Worm (Caenorhabditis elegans) whole organism, L4 larva: ENCODE measurements around the gene tbc-16.

ENCODE experiments used
- D1046.2 ChIP-seq: fragments of 200-800 bp; sonication (Bioruptor generic); IDR thresholded peaks from 2 replicates; pipeline ENCODE4 v1.3.6; 2022; ENCODE audit warnings: missing genetic modification characterization, missing compliant biosample characterization
- T20F7.1 ChIP-seq: fragments of 200-800 bp; sonication (Bioruptor generic); optimal IDR thresholded peaks from 2 replicates; lab custom pipeline; 2018; ENCODE audit warnings: mild to moderate bottlenecking, missing genetic modification characterization, missing compliant biosample characterization
- T26A8.4 ChIP-seq: fragments of 200-800 bp; sonication (Bioruptor generic); IDR thresholded peaks from 2 replicates; pipeline ENCODE4 v1.3.6; 2022; ENCODE audit warnings: missing genetic modification characterization, missing compliant biosample characterization
- aha-1 ChIP-seq: fragments of 150-350 bp; peaks from one replicate; lab custom pipeline; 2014; ENCODE audit warnings: missing biosample characterization, missing genetic modification characterization
- arid-1 ChIP-seq: fragments of 200-800 bp; sonication (Bioruptor generic); conservative IDR thresholded peaks from 2 replicates; pipeline ENCODE4 v1.3.6; 2022; ENCODE audit warnings: missing genetic modification reagents, missing genetic modification characterization, missing compliant biosample characterization
- ceh-28 ChIP-seq: fragments of 150-350 bp; optimal IDR thresholded peaks from 2 replicates; lab custom pipeline; 2014; ENCODE audit warnings: missing biosample characterization, missing genetic modification reagents, missing genetic modification characterization
- daf-16 ChIP-seq, 3 experiments: sonication (generic microtip); optimal IDR thresholded peaks; 2 replicates each; lab custom pipeline; 2016 to 2017; ENCODE audit warnings: missing genetic modification characterization in 3 of 3, missing genetic modification reagents in 3 of 3, mild to moderate bottlenecking in 2 of 3, missing compliant biosample characterization in 2 of 3, missing biosample characterization in 1 of 3, moderate library complexity in 1 of 3
- duxl-1 ChIP-seq: sonication (generic microtip); optimal IDR thresholded peaks from 2 replicates; lab custom pipeline; 2016; ENCODE audit warnings: mild to moderate bottlenecking, missing genetic modification characterization, moderate library complexity, missing compliant biosample characterization; ENCODE audit not compliant: poor library complexity
- egl-43 ChIP-seq: fragments of 200-800 bp; sonication (Bioruptor generic); IDR thresholded peaks from 2 replicates; pipeline ENCODE4 v1.3.6; 2022; ENCODE audit warnings: missing genetic modification reagents, missing genetic modification characterization, missing compliant biosample characterization
- fkh-10 ChIP-seq: fragments of 150-350 bp; optimal IDR thresholded peaks from 2 replicates; lab custom pipeline; 2014; ENCODE audit warnings: missing biosample characterization, missing genetic modification reagents, missing genetic modification characterization
- gei-8 ChIP-seq: fragments of 200-800 bp; sonication (Bioruptor generic); optimal IDR thresholded peaks from 2 replicates; lab custom pipeline; 2018; ENCODE audit warnings: mild to moderate bottlenecking, missing genetic modification characterization, missing compliant biosample characterization
- hlh-11 ChIP-seq: fragments of 200-800 bp; sonication (Bioruptor generic); optimal IDR thresholded peaks from 2 replicates; lab custom pipeline; 2018; ENCODE audit warnings: mild to moderate bottlenecking, missing genetic modification characterization, missing compliant biosample characterization
- hlh-30 ChIP-seq: sonication (generic microtip); optimal IDR thresholded peaks from 2 replicates; lab custom pipeline; 2017; ENCODE audit warnings: antibody characterized with exemption, mild to moderate bottlenecking, missing genetic modification characterization, missing compliant biosample characterization; ENCODE audit not compliant: insufficient read depth
- hmg-1.1 ChIP-seq: fragments of 200-800 bp; sonication (Bioruptor generic); IDR thresholded peaks from 2 replicates; pipeline ENCODE4 v1.3.6; 2022; ENCODE audit warnings: missing genetic modification reagents, missing genetic modification characterization, missing compliant biosample characterization
- jun-1 ChIP-seq: fragments of 150-350 bp; optimal IDR thresholded peaks from 2 replicates; lab custom pipeline; 2014; ENCODE audit warnings: missing biosample characterization, missing genetic modification reagents, missing genetic modification characterization
- lim-7 ChIP-seq: fragments of 200-800 bp; sonication (Bioruptor generic); IDR thresholded peaks from 2 replicates; pipeline ENCODE4 v1.3.6; 2022; ENCODE audit warnings: missing genetic modification characterization, missing compliant biosample characterization
- lin-13 ChIP-seq: fragments of 150-350 bp; optimal IDR thresholded peaks from 2 replicates; lab custom pipeline; 2014; ENCODE audit warnings: missing biosample characterization, missing genetic modification reagents, missing genetic modification characterization
- lsy-2 ChIP-seq, 2 experiments: fragments of 150-350 bp in 1 of 2; sonication (generic microtip) in 1 of 2; optimal IDR thresholded peaks; 2 replicates each; lab custom pipeline; 2014 to 2017; ENCODE audit warnings: missing biosample characterization in 2 of 2, missing genetic modification characterization in 2 of 2
- madf-5 ChIP-seq, 2 experiments: fragments of 200-800 bp; sonication (Bioruptor generic); IDR thresholded peaks; 2 replicates each; pipeline ENCODE4 v1.3.6; 2022; ENCODE audit warnings: missing compliant biosample characterization in 2 of 2, missing genetic modification characterization in 2 of 2
- mdl-1 ChIP-seq, 2 experiments: fragments of 150-350 bp in 1 of 2; sonication (generic microtip) in 1 of 2; optimal IDR thresholded peaks; 2 replicates each; lab custom pipeline; 2014 to 2017; ENCODE audit warnings: missing biosample characterization in 2 of 2, missing genetic modification characterization in 2 of 2
- mep-1 ChIP-seq: fragments of 150-350 bp; sonication (generic microtip); optimal IDR thresholded peaks from 3 replicates; lab custom pipeline; 2014; ENCODE audit warnings: missing biosample characterization, missing genetic modification characterization
- mxl-3 ChIP-seq: fragments of 200-800 bp; sonication (Bioruptor generic); optimal IDR thresholded peaks from 2 replicates; lab custom pipeline; 2018; ENCODE audit warnings: mild to moderate bottlenecking, missing genetic modification characterization, missing compliant biosample characterization
- nhr-28 ChIP-seq: fragments of 150-350 bp; optimal IDR thresholded peaks from 2 replicates; lab custom pipeline; 2014; ENCODE audit warnings: missing biosample characterization, missing genetic modification characterization
- nhr-41 ChIP-seq: fragments of 200-800 bp; sonication (Bioruptor generic); IDR thresholded peaks from 2 replicates; pipeline ENCODE4 v1.3.6; 2022; ENCODE audit warnings: missing genetic modification reagents, missing genetic modification characterization, missing compliant biosample characterization
- nhr-6 ChIP-seq: fragments of 150-350 bp; optimal IDR thresholded peaks from 2 replicates; lab custom pipeline; 2014; ENCODE audit warnings: missing biosample characterization, missing genetic modification characterization
- saeg-2 ChIP-seq: fragments of 200-800 bp; sonication (Bioruptor generic); IDR thresholded peaks from 2 replicates; pipeline ENCODE4 v1.3.6; 2022; ENCODE audit warnings: missing genetic modification reagents, missing genetic modification characterization, missing compliant biosample characterization
- sdz-12 ChIP-seq: fragments of 200-800 bp; sonication (Bioruptor generic); optimal IDR thresholded peaks from 2 replicates; lab custom pipeline; 2018; ENCODE audit warnings: mild to moderate bottlenecking, missing genetic modification characterization, missing compliant biosample characterization
- skn-1 ChIP-seq: fragments of 150-350 bp; optimal IDR thresholded peaks from 2 replicates; lab custom pipeline; 2014; ENCODE audit warnings: missing biosample characterization, missing genetic modification characterization
- snpc-1.2 ChIP-seq: fragments of 200-800 bp; sonication (Bioruptor generic); IDR thresholded peaks from 2 replicates; pipeline ENCODE4 v1.3.6; 2022; ENCODE audit warnings: missing genetic modification reagents, missing genetic modification characterization, missing compliant biosample characterization
- spr-1 ChIP-seq: sonication (generic microtip); optimal IDR thresholded peaks from 2 replicates; lab custom pipeline; 2016; ENCODE audit warnings: mild to moderate bottlenecking, missing genetic modification characterization, missing compliant biosample characterization
- unc-130 ChIP-seq: sonication (generic microtip); optimal IDR thresholded peaks from 2 replicates; lab custom pipeline; 2016; ENCODE audit warnings: missing genetic modification reagents, missing genetic modification characterization, missing compliant biosample characterization
- unc-62 ChIP-seq, 3 experiments: fragments of 150-350 bp in 1 of 3; sonication (generic microtip); optimal IDR thresholded peaks in 2 of 3; peaks in 1 of 3; 1 replicate in 1 of 3; 2 replicates in 2 of 3; lab custom pipeline; 2014 to 2017; ENCODE audit warnings: missing biosample characterization in 3 of 3, missing genetic modification characterization in 3 of 3, missing genetic modification reagents in 3 of 3, missing genotype in 1 of 3
- zip-11 ChIP-seq: fragments of 200-800 bp; sonication (Bioruptor generic); IDR thresholded peaks from 2 replicates; pipeline ENCODE4 v1.3.6; 2022; ENCODE audit warnings: missing genetic modification characterization, missing compliant biosample characterization
- ztf-11 ChIP-seq: fragments of 150-350 bp; optimal IDR thresholded peaks from 2 replicates; lab custom pipeline; 2014; ENCODE audit warnings: missing biosample characterization, missing genetic modification characterization
- ztf-7 ChIP-seq: fragments of 150-350 bp; optimal IDR thresholded peaks from 2 replicates; lab custom pipeline; 2014; ENCODE audit warnings: missing biosample characterization, missing genetic modification characterization

tbc-16 gene

ce11 chrX:5897038-5897437 lies at the start of gene tbc-16:
Gene tbc-16 (plus strand): TSS chrX:5897338.
- no peak for TF ChIP-seq spr-1
- TF ChIP-seq aha-1, result peak; percentile 85
- TF ChIP-seq lim-7, result no peak

- TF ChIP-seq saeg-2 (no peak), lin-13 (no peak), hlh-30 (peak; percentile 59), mdl-1 (tag; optimal IDR thresholded peaks at IDR 0.05; lab: Kevin White, UChicago) (peak in 1 of 2 experiments; percentile 33), madf-5 (GFP tag; IDR thresholded peaks at IDR 0.05; lab: Robert Waterston, UW) (no peak), sdz-12 (no peak), hmg-1.1 (no peak), aha-1 (peak; percentile 19), T26A8.4 (GFP tag; lab: Robert Waterston, UW) (0 out of 2 replicates have a peak, but pooled peaks have one; percentile 22), nhr-6 (tag; lab: Kevin White, UChicago) (peak; percentile 20), nhr-41 (GFP tag; lab: Robert Waterston, UW) (no peak), mxl-3 (GFP tag; lab: Kevin White, UChicago) (peak; percentile 52), egl-43 (GFP tag; lab: Robert Waterston, UW) (no peak), ztf-11 (tag; lab: Kevin White, UChicago) (no peak), hlh-11 (tag; lab: Kevin White, UChicago) (peak; percentile 15), daf-16 (GFP tag; optimal IDR thresholded peaks at IDR 0.05; lab: Kevin White, UChicago) (no peak), daf-16 (tag; optimal IDR thresholded peaks at IDR 0.05; lab: Kevin White, UChicago) (no peak), mep-1 (peak; percentile 12), lsy-2 (tag; optimal IDR thresholded peaks at IDR 0.05; lab: Kevin White, UChicago) (peak; percentile 1 to 38), jun-1 (tag; lab: Kevin White, UChicago) (no peak), nhr-28 (tag; lab: Kevin White, UChicago) (peak; percentile 57)
Observed at ce11 chrX:5848703-5849102, 48.4 kb upstream of the tbc-16 start, which contains the start of gene atat-2. Gene atat-2 (plus strand): TSS chrX:5849100.

ce11 chrX:5850472-5850871 lies 46.7 kb upstream of the tbc-16 start:
- TF ChIP-seq D1046.2, result no peak
- no peak for TF ChIP-seq gei-8 (GFP tag; lab: Kevin White, UChicago)
- no peak for TF ChIP-seq ztf-11 (tag; lab: Kevin White, UChicago)
- TF ChIP-seq ceh-28 (tag; lab: Kevin White, UChicago), result no peak
- no peak for TF ChIP-seq T26A8.4 (GFP tag; lab: Robert Waterston, UW)

- TF ChIP-seq fkh-10 (GFP tag; lab: Kevin White, UChicago) (no peak), unc-62 (GFP tag; optimal IDR thresholded peaks at IDR 0.05 in 1 of 2; lab: Kevin White, UChicago) (peak in 1 of 2 experiments; percentile 94), unc-62 (tag; optimal IDR thresholded peaks at IDR 0.05; lab: Kevin White, UChicago) (no peak), skn-1 (tag; lab: Kevin White, UChicago) (no peak), mep-1 (no peak), unc-130 (GFP tag; lab: Kevin White, UChicago) (no peak), snpc-1.2 (GFP tag; lab: Robert Waterston, UW) (no peak), arid-1 (GFP tag; lab: Robert Waterston, UW) (no peak), duxl-1 (peak; percentile 53), egl-43 (GFP tag; lab: Robert Waterston, UW) (no peak), T20F7.1 (GFP tag; lab: Kevin White, UChicago) (no peak), ztf-7 (no peak), zip-11 (GFP tag; lab: Robert Waterston, UW) (no peak), nhr-6 (tag; lab: Kevin White, UChicago) (no peak)
- TF ChIP-seq, all 104 proteins: peak for 2
Observed at ce11 chrX:5852113-5852512, 45.0 kb upstream of the tbc-16 start.
